Worm (Caenorhabditis elegans) whole organism, L1 larva: Measurements from ENCODE around the gene T27A10.5.

Experiments
- F16B12.6 ChIP-seq: fragments of 150-350 bp; optimal IDR thresholded peaks from 2 replicates; lab custom pipeline; 2014; ENCODE audit warnings: missing biosample characterization, missing genetic modification characterization
- Y116A8C.19 ChIP-seq: sonication (generic microtip); optimal IDR thresholded peaks from 2 replicates; lab custom pipeline; 2016; ENCODE audit warnings: missing compliant biosample characterization, missing genetic modification characterization, borderline replicate concordance
- aha-1 ChIP-seq: fragments of 150-350 bp; optimal IDR thresholded peaks from 2 replicates; lab custom pipeline; 2014; ENCODE audit warnings: missing biosample characterization, missing genetic modification characterization
- aly-2 ChIP-seq: fragments of 150-350 bp; optimal IDR thresholded peaks from 2 replicates; lab custom pipeline; 2014; ENCODE audit warnings: missing biosample characterization, missing genetic modification characterization
- blmp-1 ChIP-seq: fragments of 150-350 bp; optimal IDR thresholded peaks from 2 replicates; lab custom pipeline; 2014; ENCODE audit warnings: missing biosample characterization, missing genetic modification characterization
- ceh-8 ChIP-seq: fragments of 200-800 bp; sonication (Bioruptor generic); optimal IDR thresholded peaks from 2 replicates; lab custom pipeline; 2018; ENCODE audit warnings: mild to moderate bottlenecking, missing genetic modification characterization, moderate library complexity, missing compliant biosample characterization
- ceh-82 ChIP-seq, 3 experiments: fragments of 150-350 bp in 1 of 3; sonication (generic microtip) in 2 of 3; optimal IDR thresholded peaks; 2 replicates each; lab custom pipeline; 2014 to 2017; ENCODE audit warnings: missing biosample characterization in 3 of 3, missing genetic modification characterization in 3 of 3
- ceh-90 ChIP-seq: sonication (generic microtip); optimal IDR thresholded peaks from 2 replicates; lab custom pipeline; 2016; ENCODE audit warnings: missing genetic modification characterization, missing compliant biosample characterization
- ces-1 ChIP-seq: fragments of 150-350 bp; optimal IDR thresholded peaks from 2 replicates; lab custom pipeline; 2014; ENCODE audit warnings: missing biosample characterization, missing genetic modification reagents, missing genetic modification characterization
- efl-1 ChIP-seq, 4 experiments: fragments of 150-350 bp; optimal IDR thresholded peaks in 3 of 4; peaks in 1 of 4; 1 replicate in 1 of 4; 2 replicates in 3 of 4; lab custom pipeline; 2014; ENCODE audit warnings: missing biosample characterization in 2 of 4, missing genetic modification characterization in 2 of 4, missing genetic modification reagents in 2 of 4
- egl-13 ChIP-seq: sonication (generic microtip); optimal IDR thresholded peaks from 2 replicates; lab custom pipeline; 2016; ENCODE audit warnings: missing genotype, missing genetic modification reagents, missing genetic modification characterization, missing compliant biosample characterization
- egl-27 ChIP-seq, 2 experiments: fragments of 150-350 bp in 1 of 2; sonication (generic microtip); optimal IDR thresholded peaks; 3 replicates each; lab custom pipeline; 2017 to 2018; ENCODE audit warnings: missing biosample characterization in 2 of 2, missing genetic modification characterization in 2 of 2, missing genetic modification reagents in 2 of 2
- ets-5 ChIP-seq: fragments of 200-800 bp; sonication (Bioruptor generic); IDR thresholded peaks from 2 replicates; pipeline ENCODE4 v1.3.6; 2022; ENCODE audit warnings: missing genetic modification characterization, missing compliant biosample characterization
- fkh-10 ChIP-seq: sonication (generic microtip); optimal IDR thresholded peaks from 2 replicates; lab custom pipeline; 2017; ENCODE audit warnings: missing biosample characterization, missing genetic modification reagents, missing genetic modification characterization
- fkh-4 ChIP-seq: sonication (generic microtip); optimal IDR thresholded peaks from 2 replicates; lab custom pipeline; 2016; ENCODE audit warnings: missing compliant biosample characterization, missing genetic modification characterization, borderline replicate concordance
- fkh-8 ChIP-seq: sonication (generic microtip); optimal IDR thresholded peaks from 2 replicates; lab custom pipeline; 2016; ENCODE audit warnings: mild to moderate bottlenecking, missing genetic modification characterization, missing compliant biosample characterization
- fos-1 ChIP-seq: fragments of 150-350 bp; optimal IDR thresholded peaks from 2 replicates; lab custom pipeline; 2014; ENCODE audit warnings: missing biosample characterization, missing genetic modification characterization
- grh-1 ChIP-seq: fragments of 200-800 bp; sonication (Bioruptor generic); IDR thresholded peaks from 2 replicates; pipeline ENCODE4 v1.3.6; 2022; ENCODE audit warnings: missing genetic modification reagents, missing genetic modification characterization, missing compliant biosample characterization
- hlh-4 ChIP-seq: sonication (generic microtip); optimal IDR thresholded peaks from 2 replicates; lab custom pipeline; 2016; ENCODE audit warnings: mild to moderate bottlenecking, missing genetic modification characterization, missing compliant biosample characterization
- hpl-2 ChIP-seq: fragments of 150-350 bp; optimal IDR thresholded peaks from 2 replicates; lab custom pipeline; 2014; ENCODE audit warnings: missing biosample characterization, missing genetic modification reagents, missing genetic modification characterization
- isw-1 ChIP-seq: fragments of 200-800 bp; sonication (Bioruptor generic); IDR thresholded peaks from 2 replicates; pipeline ENCODE4 v1.3.6; 2022; ENCODE audit warnings: missing genetic modification characterization, missing compliant biosample characterization
- lin-13 ChIP-seq: fragments of 150-350 bp; optimal IDR thresholded peaks from 2 replicates; lab custom pipeline; 2014; ENCODE audit warnings: missing biosample characterization, missing genetic modification reagents, missing genetic modification characterization
- lin-15B ChIP-seq: fragments of 150-350 bp; sonication (generic microtip); optimal IDR thresholded peaks from 3 replicates; lab custom pipeline; 2014; ENCODE audit warnings: missing biosample characterization, missing genetic modification characterization
- lir-3 ChIP-seq: sonication (generic microtip); optimal IDR thresholded peaks from 2 replicates; lab custom pipeline; 2016; ENCODE audit warnings: mild to moderate bottlenecking, missing genetic modification characterization, moderate library complexity, missing compliant biosample characterization; ENCODE audit not compliant: poor library complexity
- mdl-1 ChIP-seq, 2 experiments: fragments of 150-350 bp; optimal IDR thresholded peaks; 2 replicates each; lab custom pipeline; 2014 to 2017; ENCODE audit warnings: missing biosample characterization in 2 of 2, missing genetic modification characterization in 2 of 2, inconsistent platforms in 1 of 2
- nhr-11 ChIP-seq: fragments of 150-350 bp; optimal IDR thresholded peaks from 2 replicates; lab custom pipeline; 2014; ENCODE audit warnings: missing biosample characterization, missing genetic modification characterization
- nhr-19 ChIP-seq: fragments of 200-800 bp; sonication (Bioruptor generic); conservative IDR thresholded peaks from 2 replicates; pipeline ENCODE4 v1.3.6; 2022; ENCODE audit warnings: missing genetic modification characterization, missing compliant biosample characterization
- nhr-20 ChIP-seq: sonication (generic microtip); optimal IDR thresholded peaks from 2 replicates; lab custom pipeline; 2016; ENCODE audit warnings: mild to moderate bottlenecking, missing genetic modification characterization, missing compliant biosample characterization
- nhr-71 ChIP-seq: sonication (generic microtip); optimal IDR thresholded peaks from 2 replicates; lab custom pipeline; 2016; ENCODE audit warnings: mild to moderate bottlenecking, missing genetic modification characterization, moderate library complexity, missing compliant biosample characterization
- nhr-76 ChIP-seq: sonication (generic microtip); optimal IDR thresholded peaks from 2 replicates; lab custom pipeline; 2017; ENCODE audit warnings: missing biosample characterization, missing genetic modification characterization
- pax-3 ChIP-seq: fragments of 200-800 bp; sonication (Bioruptor generic); optimal IDR thresholded peaks from 2 replicates; lab custom pipeline; 2018; ENCODE audit warnings: mild to moderate bottlenecking, missing genetic modification characterization, moderate library complexity, missing compliant biosample characterization
- rnt-1 ChIP-seq: sonication (generic microtip); optimal IDR thresholded peaks from 2 replicates; lab custom pipeline; 2016; ENCODE audit warnings: mild to moderate bottlenecking, missing genetic modification characterization, moderate library complexity, missing compliant biosample characterization
- snu-23 ChIP-seq: sonication (generic microtip); optimal IDR thresholded peaks from 2 replicates; lab custom pipeline; 2016; ENCODE audit warnings: missing genetic modification characterization, missing compliant biosample characterization
- sup-37 ChIP-seq: fragments of 200-800 bp; sonication (Bioruptor generic); optimal IDR thresholded peaks from 2 replicates; lab custom pipeline; 2018; ENCODE audit warnings: mild to moderate bottlenecking, missing genetic modification characterization, missing compliant biosample characterization
- swsn-7 ChIP-seq: sonication (generic microtip); optimal IDR thresholded peaks from 2 replicates; lab custom pipeline; 2016; ENCODE audit warnings: missing genetic modification characterization, missing compliant biosample characterization
- tlp-1 ChIP-seq: fragments of 150-350 bp; optimal IDR thresholded peaks from 2 replicates; lab custom pipeline; 2014; ENCODE audit warnings: missing biosample characterization, missing genetic modification characterization
- unc-30 ChIP-seq: sonication (generic microtip); optimal IDR thresholded peaks from 2 replicates; lab custom pipeline; 2017; ENCODE audit warnings: missing biosample characterization, missing genetic modification characterization
- unc-62 ChIP-seq: fragments of 150-350 bp; optimal IDR thresholded peaks from 2 replicates; lab custom pipeline; 2014; ENCODE audit warnings: missing biosample characterization, missing genetic modification reagents, missing genetic modification characterization
- unc-86 ChIP-seq: sonication (generic microtip); optimal IDR thresholded peaks from 2 replicates; lab custom pipeline; 2016; ENCODE audit warnings: missing genetic modification characterization, missing compliant biosample characterization
- unc-98 ChIP-seq: fragments of 200-800 bp; sonication (Bioruptor generic); IDR thresholded peaks from 2 replicates; pipeline ENCODE4 v1.3.6; 2022; ENCODE audit warnings: missing genetic modification characterization, missing compliant biosample characterization
- vab-15 ChIP-seq: sonication (generic microtip); optimal IDR thresholded peaks from 2 replicates; lab custom pipeline; 2017; ENCODE audit warnings: missing genotype, mild to moderate bottlenecking, missing genetic modification characterization, missing compliant biosample characterization
- zag-1 ChIP-seq: fragments of 150-350 bp; optimal IDR thresholded peaks from 2 replicates; lab custom pipeline; 2014; ENCODE audit warnings: missing biosample characterization, missing genetic modification characterization
- zip-4 ChIP-seq: fragments of 200-800 bp; sonication (Bioruptor generic); optimal IDR thresholded peaks from 2 replicates; lab custom pipeline; 2018; ENCODE audit warnings: mild to moderate bottlenecking, missing genetic modification characterization, moderate library complexity, missing compliant biosample characterization
- ztf-4 ChIP-seq: fragments of 150-350 bp; optimal IDR thresholded peaks from 2 replicates; lab custom pipeline; 2014; ENCODE audit warnings: missing biosample characterization, missing genetic modification characterization

The T27A10.5 gene

DNA sequence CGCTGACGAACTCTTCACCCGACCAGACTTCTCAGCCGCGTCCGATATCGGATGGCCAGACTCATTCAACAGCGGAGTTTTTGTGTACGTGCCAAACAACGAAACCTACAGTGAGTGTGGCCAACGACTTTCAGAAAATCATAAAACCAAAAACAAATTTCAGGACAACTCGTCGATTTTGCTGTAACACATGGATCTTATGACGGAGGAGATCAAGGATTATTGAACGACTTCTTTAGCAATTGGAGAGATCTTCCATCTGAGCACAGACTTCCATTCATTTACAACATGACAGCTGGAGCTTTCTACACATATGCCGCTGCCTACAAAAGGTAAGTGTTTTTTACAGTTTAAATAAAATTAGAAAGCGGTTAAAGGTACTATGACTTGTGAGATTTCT, 35.3 kb downstream of the T27A10.5 start:
- no peak for TF ChIP-seq vab-15 (tag; lab: Kevin White, UChicago)
- TF ChIP-seq unc-30 (tag; lab: Kevin White, UChicago) = no peak
- TF ChIP-seq F16B12.6 (tag; lab: Kevin White, UChicago) = no peak
- no peak for TF ChIP-seq ets-5 (GFP tag; lab: Robert Waterston, UW)
- no peak for TF ChIP-seq zag-1
- TF ChIP-seq unc-86 (tag; lab: Kevin White, UChicago) = no peak
- TF ChIP-seq isw-1 (GFP tag; lab: Robert Waterston, UW) = no peak
- TF ChIP-seq mdl-1 (tag; optimal IDR thresholded peaks at IDR 0.05; lab: Kevin White, UChicago) = no peak
- no peak for TF ChIP-seq ztf-4 (tag; lab: Kevin White, UChicago)
- no peak for TF ChIP-seq ceh-8
- TF ChIP-seq Y116A8C.19 (tag; lab: Kevin White, UChicago) = no peak
- no peak for TF ChIP-seq efl-1 (optimal IDR thresholded peaks at IDR 0.05; lab: Kevin White, UChicago)
- TF ChIP-seq efl-1 (GFP tag; optimal IDR thresholded peaks at IDR 0.05 in 1 of 2; lab: Kevin White, UChicago) = no peak
- TF ChIP-seq pax-3 (tag; lab: Kevin White, UChicago) = no peak
- no peak for TF ChIP-seq ceh-82 (tag; optimal IDR thresholded peaks at IDR 0.05; lab: Kevin White, UChicago)
- TF ChIP-seq unc-98 = no peak
- no peak for TF ChIP-seq nhr-20
- no peak for TF ChIP-seq snu-23 (GFP tag; lab: Kevin White, UChicago)

DNA sequence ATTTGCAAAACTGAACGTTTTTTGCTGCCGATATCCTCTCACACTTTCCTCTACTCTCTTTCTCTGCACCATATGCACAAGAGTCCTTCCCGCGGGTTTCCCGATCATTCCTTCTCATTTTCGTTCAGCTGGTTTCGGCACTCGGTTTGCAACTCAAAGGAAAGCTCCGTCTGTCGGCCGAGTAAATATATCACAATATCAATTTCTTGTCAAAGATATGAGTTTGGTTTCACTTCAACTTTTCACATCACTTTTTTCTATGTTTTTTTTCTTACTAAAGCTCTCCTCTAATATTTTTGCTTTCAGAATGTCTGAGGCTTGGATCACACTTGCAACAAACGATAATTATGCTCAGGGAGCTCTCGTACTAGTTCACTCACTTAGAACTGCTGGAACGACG, 36.0 kb downstream of the T27A10.5 start, which contains the start of gene gyg-1:
Gene gyg-1, plus strand, starts transcription at position 301 of the 400 bp plus-strand sequence.
- no peak for TF ChIP-seq egl-13
- no peak for TF ChIP-seq ces-1 (GFP tag; lab: Kevin White, UChicago)
- TF ChIP-seq ceh-8 = no peak
- no peak for TF ChIP-seq zag-1
- no peak for TF ChIP-seq unc-62 (GFP tag; lab: Kevin White, UChicago)
- TF ChIP-seq unc-86 (tag; lab: Kevin White, UChicago) = no peak
- TF ChIP-seq lir-3 (tag; lab: Kevin White, UChicago) = no peak
- no peak for TF ChIP-seq nhr-20
- no peak for TF ChIP-seq nhr-19
- TF ChIP-seq ceh-90 (tag; lab: Kevin White, UChicago) = no peak
- no peak for TF ChIP-seq aha-1 (tag; lab: Kevin White, UChicago)
- no peak for TF ChIP-seq fkh-8 (tag; lab: Kevin White, UChicago)
- no peak for TF ChIP-seq lin-15B
- no peak for TF ChIP-seq hlh-4 (tag; lab: Kevin White, UChicago)
- no peak for TF ChIP-seq rnt-1 (tag; lab: Kevin White, UChicago)
- no peak for TF ChIP-seq snu-23 (GFP tag; lab: Kevin White, UChicago)
- TF ChIP-seq efl-1 (optimal IDR thresholded peaks at IDR 0.05; lab: Kevin White, UChicago) = no peak
- no peak for TF ChIP-seq efl-1 (GFP tag; optimal IDR thresholded peaks at IDR 0.05 in 1 of 2; lab: Kevin White, UChicago)
- no peak for TF ChIP-seq sup-37 (GFP tag; lab: Kevin White, UChicago)

DNA sequence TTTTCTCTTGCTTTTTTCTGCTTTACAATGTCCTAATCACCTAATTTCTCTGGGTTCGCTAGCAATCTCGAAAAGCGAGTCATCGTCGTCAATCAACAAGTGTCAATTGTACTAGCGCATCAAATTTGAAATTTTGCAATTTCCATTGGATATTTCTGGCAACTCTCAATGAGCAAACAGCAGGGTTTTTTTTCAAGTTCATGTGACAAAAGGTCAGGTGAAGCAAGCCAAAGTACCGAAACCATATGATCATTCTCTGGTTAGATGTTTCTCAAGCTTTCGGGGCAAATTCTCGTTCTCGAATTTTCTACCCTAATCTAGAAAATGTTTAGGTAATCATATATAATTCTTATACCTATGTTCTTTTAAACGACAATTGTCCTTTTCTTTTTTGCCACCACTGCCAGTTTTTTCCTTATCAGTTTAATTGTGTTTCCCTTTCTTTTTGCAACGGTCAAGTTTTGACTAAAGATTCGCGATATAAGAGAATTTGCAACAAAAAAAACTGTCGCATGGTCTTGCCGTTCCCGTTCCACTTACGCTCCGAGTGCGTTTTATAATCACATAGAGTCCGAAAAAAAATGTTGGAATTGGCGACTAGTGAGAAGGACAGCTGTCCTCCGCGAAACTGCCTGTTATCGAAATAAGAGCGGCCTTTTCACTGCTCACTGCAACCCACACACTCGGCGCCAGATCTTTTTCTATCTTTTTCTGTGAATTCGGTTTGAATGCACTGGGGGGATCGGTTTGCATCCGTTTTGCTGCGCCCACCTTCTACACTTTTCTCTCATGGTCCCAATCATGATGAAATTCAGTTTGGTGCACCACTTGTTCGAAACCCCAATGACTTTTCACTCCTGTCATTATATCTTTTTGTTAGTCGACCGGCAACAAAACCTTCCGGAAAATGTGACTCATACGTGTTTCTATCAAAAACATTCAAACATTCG, 36.8 kb downstream of the T27A10.5 start:
- TF ChIP-seq unc-62 (GFP tag; lab: Kevin White, UChicago) (no peak), blmp-1 (tag; lab: Kevin White, UChicago) (peak; percentile 46), vab-15 (tag; lab: Kevin White, UChicago) (no peak), unc-86 (tag; lab: Kevin White, UChicago) (no peak), nhr-20 (peak; percentile 12), ztf-4 (tag; lab: Kevin White, UChicago) (no peak), mdl-1 (tag; optimal IDR thresholded peaks at IDR 0.05; lab: Kevin White, UChicago) (peak in 1 of 2 experiments; percentile 19), grh-1 (GFP tag; lab: Robert Waterston, UW) (no peak), nhr-76 (tag; lab: Kevin White, UChicago) (no peak), fkh-10 (GFP tag; lab: Kevin White, UChicago) (no peak), rnt-1 (tag; lab: Kevin White, UChicago) (peak; percentile 77), lin-13 (GFP tag; lab: Kevin White, UChicago) (no peak), nhr-71 (tag; lab: Kevin White, UChicago) (peak; percentile 61), fos-1 (tag; lab: Kevin White, UChicago) (no peak), nhr-11 (tag; lab: Kevin White, UChicago) (no peak), isw-1 (GFP tag; lab: Robert Waterston, UW) (no peak), lir-3 (tag; lab: Kevin White, UChicago) (no peak), aly-2 (no peak), fkh-4 (no peak), swsn-7 (tag; lab: Kevin White, UChicago) (no peak), tlp-1 (no peak), hpl-2 (GFP tag; lab: Kevin White, UChicago) (no peak), egl-27 (tag; optimal IDR thresholded peaks at IDR 0.05; lab: Kevin White, UChicago) (no peak), efl-1 (optimal IDR thresholded peaks at IDR 0.05; lab: Kevin White, UChicago) (no peak), efl-1 (GFP tag; optimal IDR thresholded peaks at IDR 0.05 in 1 of 2; lab: Kevin White, UChicago) (peak in 1 of 2 experiments; percentile 91), snu-23 (GFP tag; lab: Kevin White, UChicago) (peak; percentile 32), zip-4 (GFP tag; lab: Kevin White, UChicago) (no peak)
